Worm (Caenorhabditis elegans) whole organism, L4 larva: ENCODE data around the gene aptf-3.
A peak's percentile ranks its signal among the peaks of the same experiment; 100 is the strongest.

ENCODE experiments used
- D1046.2 ChIP-seq: fragments of 200-800 bp; sonication (Bioruptor generic); IDR thresholded peaks from 2 replicates; pipeline ENCODE4 v1.3.6; 2022; ENCODE audit warnings: missing genetic modification characterization, missing compliant biosample characterization
- F37D6.2 ChIP-seq: sonication (generic microtip); optimal IDR thresholded peaks from 2 replicates; lab custom pipeline; 2016; ENCODE audit warnings: mild to moderate bottlenecking, missing genetic modification characterization, missing compliant biosample characterization
- R02D3.7 ChIP-seq: fragments of 150-350 bp; sonication (generic microtip); optimal IDR thresholded peaks from 3 replicates; lab custom pipeline; 2014; ENCODE audit warnings: missing biosample characterization, missing genetic modification characterization
- T20F7.1 ChIP-seq: fragments of 200-800 bp; sonication (Bioruptor generic); optimal IDR thresholded peaks from 2 replicates; lab custom pipeline; 2018; ENCODE audit warnings: mild to moderate bottlenecking, missing genetic modification characterization, missing compliant biosample characterization
- Y5F2A.4 ChIP-seq: fragments of 200-800 bp; sonication (Bioruptor generic); optimal IDR thresholded peaks from 2 replicates; lab custom pipeline; 2018; ENCODE audit warnings: mild to moderate bottlenecking, missing genetic modification characterization, missing compliant biosample characterization
- ZK337.2 ChIP-seq: fragments of 200-800 bp; sonication (Bioruptor generic); IDR thresholded peaks from 2 replicates; pipeline ENCODE4 v1.3.6; 2022; ENCODE audit warnings: missing genetic modification reagents, missing genetic modification characterization, missing compliant biosample characterization
- ama-1 ChIP-seq: fragments of 150-350 bp; optimal IDR thresholded peaks from 2 replicates; lab custom pipeline; 2014; ENCODE audit warnings: inconsistent platforms, mixed read lengths
- arid-1 ChIP-seq: fragments of 200-800 bp; sonication (Bioruptor generic); conservative IDR thresholded peaks from 2 replicates; pipeline ENCODE4 v1.3.6; 2022; ENCODE audit warnings: missing genetic modification reagents, missing genetic modification characterization, missing compliant biosample characterization
- ceh-20 ChIP-seq: fragments of 200-800 bp; sonication (Bioruptor generic); IDR thresholded peaks from 2 replicates; pipeline ENCODE4 v1.3.6; 2022; ENCODE audit warnings: missing genetic modification reagents, missing genetic modification characterization, missing compliant biosample characterization
- ceh-32 ChIP-seq: sonication (generic microtip); optimal IDR thresholded peaks from 2 replicates; lab custom pipeline; 2016; ENCODE audit warnings: mild to moderate bottlenecking, missing genetic modification characterization, missing compliant biosample characterization; ENCODE audit not compliant: poor library complexity
- cey-2 ChIP-seq: sonication (generic microtip); optimal IDR thresholded peaks from 3 replicates; lab custom pipeline; 2017; ENCODE audit warnings: missing genetic modification characterization, mild to moderate bottlenecking, missing compliant biosample characterization, antibody characterized with exemption, borderline replicate concordance; ENCODE audit not compliant: insufficient read depth
- daf-16 ChIP-seq, 3 experiments: sonication (generic microtip); optimal IDR thresholded peaks; 2 replicates each; lab custom pipeline; 2016 to 2017; ENCODE audit warnings: missing genetic modification characterization in 3 of 3, missing genetic modification reagents in 3 of 3, mild to moderate bottlenecking in 2 of 3, missing compliant biosample characterization in 2 of 3, missing biosample characterization in 1 of 3, moderate library complexity in 1 of 3
- dmd-6 ChIP-seq: fragments of 200-800 bp; sonication (Bioruptor generic); IDR thresholded peaks from 2 replicates; pipeline ENCODE4 v1.3.6; 2022; ENCODE audit warnings: missing genetic modification reagents, missing genetic modification characterization, missing compliant biosample characterization
- dve-1 ChIP-seq: sonication (generic microtip); optimal IDR thresholded peaks from 2 replicates; lab custom pipeline; 2017; ENCODE audit warnings: antibody characterized with exemption, mild to moderate bottlenecking, missing genetic modification characterization, missing compliant biosample characterization; ENCODE audit not compliant: insufficient read depth
- gei-8 ChIP-seq: fragments of 200-800 bp; sonication (Bioruptor generic); optimal IDR thresholded peaks from 2 replicates; lab custom pipeline; 2018; ENCODE audit warnings: mild to moderate bottlenecking, missing genetic modification characterization, missing compliant biosample characterization
- hif-1 ChIP-seq, 2 experiments: sonication (generic microtip); optimal IDR thresholded peaks; 2 replicates each; lab custom pipeline; 2016 to 2017; ENCODE audit warnings: missing compliant biosample characterization in 2 of 2, missing genetic modification characterization in 2 of 2, missing genetic modification reagents in 2 of 2, missing genotype in 2 of 2, mild to moderate bottlenecking in 1 of 2
- hlh-11 ChIP-seq: fragments of 200-800 bp; sonication (Bioruptor generic); optimal IDR thresholded peaks from 2 replicates; lab custom pipeline; 2018; ENCODE audit warnings: mild to moderate bottlenecking, missing genetic modification characterization, missing compliant biosample characterization
- hlh-30 ChIP-seq: sonication (generic microtip); optimal IDR thresholded peaks from 2 replicates; lab custom pipeline; 2017; ENCODE audit warnings: antibody characterized with exemption, mild to moderate bottlenecking, missing genetic modification characterization, missing compliant biosample characterization; ENCODE audit not compliant: insufficient read depth
- jun-1 ChIP-seq: fragments of 150-350 bp; optimal IDR thresholded peaks from 2 replicates; lab custom pipeline; 2014; ENCODE audit warnings: missing biosample characterization, missing genetic modification reagents, missing genetic modification characterization
- lin-1 ChIP-seq: fragments of 200-800 bp; sonication (Bioruptor generic); IDR thresholded peaks from 2 replicates; pipeline ENCODE4 v1.3.6; 2022; ENCODE audit warnings: missing genetic modification reagents, missing genetic modification characterization, missing compliant biosample characterization
- lin-38 ChIP-seq: fragments of 200-800 bp; sonication (Bioruptor generic); IDR thresholded peaks from 2 replicates; pipeline ENCODE4 v1.3.6; 2022; ENCODE audit warnings: missing genetic modification reagents, missing genetic modification characterization, missing compliant biosample characterization
- lin-39 ChIP-seq: fragments of 150-350 bp; optimal IDR thresholded peaks from 2 replicates; lab custom pipeline; 2014; ENCODE audit warnings: missing biosample characterization, missing genetic modification reagents, missing genetic modification characterization
- lir-3 ChIP-seq: sonication (generic microtip); optimal IDR thresholded peaks from 2 replicates; lab custom pipeline; 2016; ENCODE audit warnings: mild to moderate bottlenecking, missing genetic modification characterization, missing compliant biosample characterization
- lsy-2 ChIP-seq, 2 experiments: fragments of 150-350 bp in 1 of 2; sonication (generic microtip) in 1 of 2; optimal IDR thresholded peaks; 2 replicates each; lab custom pipeline; 2014 to 2017; ENCODE audit warnings: missing biosample characterization in 2 of 2, missing genetic modification characterization in 2 of 2
- mdl-1 ChIP-seq, 2 experiments: fragments of 150-350 bp in 1 of 2; sonication (generic microtip) in 1 of 2; optimal IDR thresholded peaks; 2 replicates each; lab custom pipeline; 2014 to 2017; ENCODE audit warnings: missing biosample characterization in 2 of 2, missing genetic modification characterization in 2 of 2
- mep-1 ChIP-seq: fragments of 150-350 bp; sonication (generic microtip); optimal IDR thresholded peaks from 3 replicates; lab custom pipeline; 2014; ENCODE audit warnings: missing biosample characterization, missing genetic modification characterization
- mxl-2 ChIP-seq: fragments of 200-800 bp; sonication (Bioruptor generic); conservative IDR thresholded peaks from 2 replicates; pipeline ENCODE4 v1.3.6; 2022; ENCODE audit warnings: missing genetic modification reagents, missing genetic modification characterization, missing compliant biosample characterization
- nhr-102 ChIP-seq: sonication (generic microtip); optimal IDR thresholded peaks from 2 replicates; lab custom pipeline; 2016; ENCODE audit warnings: mild to moderate bottlenecking, missing genetic modification characterization, moderate library complexity, missing compliant biosample characterization
- nhr-25 ChIP-seq: sonication (generic microtip); optimal IDR thresholded peaks from 2 replicates; lab custom pipeline; 2017; ENCODE audit warnings: missing genetic modification characterization, mild to moderate bottlenecking, missing compliant biosample characterization, antibody characterized with exemption, moderate library complexity, borderline replicate concordance; ENCODE audit not compliant: insufficient read depth
- nhr-28 ChIP-seq: fragments of 150-350 bp; optimal IDR thresholded peaks from 2 replicates; lab custom pipeline; 2014; ENCODE audit warnings: missing biosample characterization, missing genetic modification characterization
- nhr-48 ChIP-seq: sonication (generic microtip); optimal IDR thresholded peaks from 2 replicates; lab custom pipeline; 2016; ENCODE audit warnings: mild to moderate bottlenecking, missing genetic modification characterization, missing compliant biosample characterization
- nhr-77 ChIP-seq: fragments of 150-350 bp; optimal IDR thresholded peaks from 2 replicates; lab custom pipeline; 2014; ENCODE audit warnings: missing biosample characterization, missing genetic modification characterization
- pha-4 ChIP-seq, 2 experiments: fragments of 150-350 bp in 1 of 2; fragments of 200-800 bp in 1 of 2; sonication (Bioruptor generic) in 1 of 2; IDR thresholded peaks in 1 of 2; optimal IDR thresholded peaks in 1 of 2; 2 replicates each; pipeline versions ENCODE4 v1.3.6 to Lab custom; 2014 to 2022; ENCODE audit warnings: missing genetic modification characterization in 2 of 2, missing genetic modification reagents in 2 of 2, missing biosample characterization in 1 of 2, missing compliant biosample characterization in 1 of 2
- php-3 ChIP-seq: fragments of 200-800 bp; sonication (Bioruptor generic); IDR thresholded peaks from 2 replicates; pipeline ENCODE4 v1.3.6; 2022; ENCODE audit warnings: missing genetic modification reagents, missing genetic modification characterization, missing compliant biosample characterization
- pqm-1 ChIP-seq: sonication (generic microtip); optimal IDR thresholded peaks from 2 replicates; lab custom pipeline; 2017; ENCODE audit warnings: missing biosample characterization, missing genetic modification characterization
- skn-1 ChIP-seq: fragments of 150-350 bp; optimal IDR thresholded peaks from 2 replicates; lab custom pipeline; 2014; ENCODE audit warnings: missing biosample characterization, missing genetic modification characterization
- tag-97 ChIP-seq: fragments of 200-800 bp; sonication (Bioruptor generic); IDR thresholded peaks from 2 replicates; pipeline ENCODE4 v1.3.6; 2022; ENCODE audit warnings: missing genetic modification characterization, missing compliant biosample characterization
- tra-1 ChIP-seq: fragments of 200-800 bp; sonication (Bioruptor generic); IDR thresholded peaks from 2 replicates; pipeline ENCODE4 v1.3.6; 2022; ENCODE audit warnings: missing genetic modification reagents, missing genetic modification characterization, missing compliant biosample characterization
- zfp-2 ChIP-seq: sonication (generic microtip); optimal IDR thresholded peaks from 2 replicates; lab custom pipeline; 2016; ENCODE audit warnings: mild to moderate bottlenecking, missing genetic modification characterization, missing compliant biosample characterization
- zfp-3 ChIP-seq: fragments of 200-800 bp; sonication (Bioruptor generic); conservative IDR thresholded peaks from 2 replicates; pipeline ENCODE4 v1.3.6; 2022; ENCODE audit warnings: missing genetic modification reagents, missing genetic modification characterization, missing compliant biosample characterization
- ztf-11 ChIP-seq: fragments of 150-350 bp; optimal IDR thresholded peaks from 2 replicates; lab custom pipeline; 2014; ENCODE audit warnings: missing biosample characterization, missing genetic modification characterization

The aptf-3 gene

DNA sequence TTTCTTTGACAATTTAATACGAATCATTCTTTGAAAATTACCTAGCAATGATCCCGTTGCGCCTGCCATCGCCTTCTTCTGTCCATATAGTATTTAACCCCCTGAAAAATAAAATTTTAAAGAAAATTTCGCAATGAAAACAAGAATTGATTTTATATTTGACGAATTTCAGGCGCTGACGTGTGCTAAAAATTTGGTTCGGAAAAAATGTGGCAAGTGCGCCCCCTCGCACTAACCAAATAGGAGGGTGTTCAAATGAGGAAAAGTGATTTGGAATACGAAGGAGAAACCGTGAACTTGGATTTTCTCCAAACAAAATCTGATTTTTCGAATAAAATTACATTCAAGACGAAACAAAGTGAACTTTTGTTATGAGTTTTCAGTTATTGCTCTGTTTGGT, 28.0 kb upstream of the aptf-3 start, which contains the start of gene stc-1 (continued):
- TF ChIP-seq lin-1 (GFP tag; lab: Robert Waterston, UW): no peak
- TF ChIP-seq R02D3.7 (tag; lab: Kevin White, UChicago): no peak
- no peak for TF ChIP-seq lir-3
- no peak for TF ChIP-seq F37D6.2 (tag; lab: Kevin White, UChicago)
- peak; percentile 20 for TF ChIP-seq pqm-1 (tag; lab: Kevin White, UChicago)
- 0 out of 2 replicates have a peak, but pooled peaks have one; percentile 22 for TF ChIP-seq arid-1
- TF ChIP-seq Y5F2A.4 (GFP tag; lab: Kevin White, UChicago): no peak
- TF ChIP-seq, all 104 proteins: peak for 13

DNA sequence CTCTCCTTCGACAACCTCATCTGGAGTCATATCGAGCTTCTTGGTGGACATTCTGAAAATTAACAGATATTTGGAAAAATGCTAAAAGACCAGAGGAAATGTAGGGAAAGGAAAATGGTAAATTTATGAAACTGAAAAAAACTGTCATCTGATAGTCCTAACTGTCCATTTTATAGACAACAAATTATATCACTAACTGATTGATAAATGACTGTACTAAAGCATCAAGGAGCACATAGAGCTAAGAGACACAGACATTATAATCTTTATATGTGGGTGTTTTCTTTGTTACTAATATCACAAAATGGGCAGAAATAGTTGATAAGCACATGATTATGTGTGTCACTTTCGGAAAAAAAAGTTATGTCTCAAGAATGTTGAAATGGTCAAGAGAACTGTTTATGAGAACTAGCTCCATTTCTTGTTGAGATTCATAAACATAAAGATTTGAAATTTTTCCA, 27.2 kb upstream of the aptf-3 start, which contains the start of gene F54C9.3:
TSS of gene F54C9.3 (minus strand) at position 51 of the 461 bp plus-strand sequence.
- TF ChIP-seq nhr-48 (tag; lab: Kevin White, UChicago) (peak; percentile 30), gei-8 (GFP tag; lab: Kevin White, UChicago) (no peak), hlh-30 (tag; lab: Kevin White, UChicago) (peak; percentile 50), nhr-102 (tag; lab: Kevin White, UChicago) (peak; percentile 3), nhr-77 (tag; lab: Kevin White, UChicago) (peak; percentile 93), zfp-3 (no peak), ceh-20 (GFP tag; lab: Robert Waterston, UW) (peak; percentile 96), T20F7.1 (GFP tag; lab: Kevin White, UChicago) (peak; percentile 48), ama-1 (lab: Kevin White, UChicago) (peak; percentile 25), dmd-6 (peak; percentile 92), ztf-11 (tag; lab: Kevin White, UChicago) (no peak), dve-1 (peak; percentile 92), jun-1 (peak; percentile 67), mep-1 (tag; lab: Kevin White, UChicago) (peak; percentile 68), php-3 (GFP tag; lab: Robert Waterston, UW) (peak; percentile 99), mdl-1 (tag; optimal IDR thresholded peaks at IDR 0.05; lab: Kevin White, UChicago) (no peak), ceh-32 (no peak), nhr-28 (tag; lab: Kevin White, UChicago) (peak; percentile 95), D1046.2 (GFP tag; lab: Robert Waterston, UW) (no peak), F37D6.2 (tag; lab: Kevin White, UChicago) (no peak), lin-38 (peak; percentile 16), ZK337.2 (GFP tag; lab: Robert Waterston, UW) (no peak), lin-39 (tag; lab: Kevin White, UChicago) (no peak), daf-16 (GFP tag; optimal IDR thresholded peaks at IDR 0.05; lab: Kevin White, UChicago) (peak in 1 of 2 experiments; percentile 14), daf-16 (tag; optimal IDR thresholded peaks at IDR 0.05; lab: Kevin White, UChicago) (peak; percentile 84), hif-1 (tag; optimal IDR thresholded peaks at IDR 0.05; lab: Kevin White, UChicago) (no peak), pqm-1 (tag; lab: Kevin White, UChicago) (peak; percentile 91), nhr-25 (tag; lab: Kevin White, UChicago) (no peak), pha-4 (GFP tag; IDR thresholded peaks at IDR 0.05; lab: Robert Waterston, UW) (no peak), pha-4 (tag; optimal IDR thresholded peaks at IDR 0.05; lab: Kevin White, UChicago) (no peak), tra-1 (peak; percentile 75; the same call in 1 of the 2 replicates), zfp-2 (tag; lab: Kevin White, UChicago) (no peak), lsy-2 (tag; optimal IDR thresholded peaks at IDR 0.05; lab: Kevin White, UChicago) (peak in 1 of 2 experiments; percentile 35), lin-1 (GFP tag; lab: Robert Waterston, UW) (peak; percentile 62), hlh-11 (tag; lab: Kevin White, UChicago) (peak; percentile 82), mxl-2 (no peak), tag-97 (GFP tag; lab: Robert Waterston, UW) (no peak), skn-1 (tag; lab: Kevin White, UChicago) (no peak), cey-2 (no peak)
- TF ChIP-seq, all 104 proteins: peak for 20
